Fruit fly (Drosophila melanogaster): ENCODE measurements around the gene CG43220.

The CG43220 gene

dm6 chr2L:17484174-17484573, 2.2 kb upstream of the CG43220 start, which contains the start of the genes GCS2beta and CG5131 (continued):
- TF ChIP-seq CG10431 (GFP tag; optimal IDR thresholded peaks at IDR 0.05) (peak; percentile 60), CG12071 (GFP tag; optimal IDR thresholded peaks at IDR 0.05) (peak; percentile 82), Lim3 (GFP tag; IDR thresholded peaks at IDR 0.05) (peak; percentile 47; the same call in 1 of the 2 replicates), zen2 (GFP tag; IDR thresholded peaks at IDR 0.05; ENCODE audit: partially characterized antibody) (peak; percentile 74; the same call in 2 of the 3 replicates), oc (tag; optimal IDR thresholded peaks at IDR 0.05) (peak; percentile 74), pnt (GFP tag; optimal IDR thresholded peaks at IDR 0.05) (peak; percentile 97), NFAT (GFP tag; IDR thresholded peaks at IDR 0.05) (peak; percentile 95), CG32532 (GFP tag; IDR thresholded peaks at IDR 0.05) (peak; percentile 97), h (optimal IDR thresholded peaks at IDR 0.05) (no peak), CG14441 (GFP tag; IDR thresholded peaks at IDR 0.05) (peak; percentile 95), gce (GFP tag; IDR thresholded peaks at IDR 0.05) (0 out of 3 replicates have a peak, but pooled peaks have one; percentile 68), ems (GFP tag; optimal IDR thresholded peaks at IDR 0.05) (peak; percentile 93), CG6254 (GFP tag; optimal IDR thresholded peaks at IDR 0.05) (peak; percentile 71), unpg (GFP tag; optimal IDR thresholded peaks at IDR 0.05) (peak; percentile 92), CG14014 (GFP tag; IDR thresholded peaks at IDR 0.05) (peak; percentile 95), Stat92E (GFP tag; optimal IDR thresholded peaks at IDR 0.05) (peak in 1 of 3 experiments; percentile 2), CG14860 (GFP tag; IDR thresholded peaks at IDR 0.05; ENCODE audit: partially characterized antibody) (peak; percentile 88), CG4854 (GFP tag; optimal IDR thresholded peaks at IDR 0.05) (peak; percentile 91), gem (tag; optimal IDR thresholded peaks at IDR 0.05) (peak; percentile 95), Dad (GFP tag; optimal IDR thresholded peaks at IDR 0.05) (peak; percentile 94), crol (GFP tag; IDR thresholded peaks at IDR 0.05) (peak; percentile 41; the same call in 1 of the 2 replicates), TFAM (GFP tag; optimal IDR thresholded peaks at IDR 0.05) (peak; percentile 51), Nf-YC (tag; optimal IDR thresholded peaks at IDR 0.05) (no peak), CG7987 (GFP tag; optimal IDR thresholded peaks at IDR 0.05) (peak; percentile 84), peb (GFP tag; IDR thresholded peaks at IDR 0.05) (peak; percentile 85), CG2116 (GFP tag; optimal IDR thresholded peaks at IDR 0.05) (peak; percentile 90), CG3838 (GFP tag; optimal IDR thresholded peaks at IDR 0.05) (peak; percentile 71), pb (GFP tag; optimal IDR thresholded peaks at IDR 0.05) (peak; percentile 89), luna (GFP tag; optimal IDR thresholded peaks at IDR 0.05) (peak; percentile 92), CG17829 (tag; optimal IDR thresholded peaks at IDR 0.05) (peak; percentile 88), bowl (GFP tag; IDR thresholded peaks at IDR 0.05) (peak; percentile 71; the same call in 1 of the 2 replicates), CG2875 (GFP tag; optimal IDR thresholded peaks at IDR 0.05) (peak; percentile 79), slp2 (GFP tag; optimal IDR thresholded peaks at IDR 0.05) (peak; percentile 94), wor (GFP tag; IDR thresholded peaks at IDR 0.05) (peak; percentile 85), sens-2 (GFP tag; IDR thresholded peaks at IDR 0.05) (peak; percentile 77), ewg (GFP tag; optimal IDR thresholded peaks at IDR 0.05) (peak; percentile 83), Abd-B (GFP tag; optimal IDR thresholded peaks at IDR 0.05) (peak; percentile 98), sens (GFP tag) (peak; percentile 99), CG7271 (tag; optimal IDR thresholded peaks at IDR 0.05) (peak; percentile 31), tup (GFP tag; optimal IDR thresholded peaks at IDR 0.05) (peak; percentile 85), CG16813 (GFP tag; IDR thresholded peaks at IDR 0.05; ENCODE audit: partially characterized antibody) (peak; percentile 94), CkIIα-i1 (GFP tag; IDR thresholded peaks at IDR 0.05) (peak; percentile 51; the same call in 1 of the 2 replicates), CG11560 (tag; IDR thresholded peaks at IDR 0.05) (peak; percentile 88), CG13894 (tag; optimal IDR thresholded peaks at IDR 0.05) (no peak), jumu (GFP tag; optimal IDR thresholded peaks at IDR 0.05) (peak; percentile 98), CG15479 (GFP tag; optimal IDR thresholded peaks at IDR 0.05) (no peak), NC2α (GFP tag; optimal IDR thresholded peaks at IDR 0.05) (peak; percentile 88), hth (optimal IDR thresholded peaks at IDR 0.05) (no peak), Atf-2 (GFP tag; optimal IDR thresholded peaks at IDR 0.05) (peak; percentile 95), NfI (GFP tag; optimal IDR thresholded peaks at IDR 0.05) (peak; percentile 95), Ptx1 (GFP tag; IDR thresholded peaks at IDR 0.05) (peak; percentile 96)
